Fruit fly (Drosophila melanogaster) whole organism, embryonic: Measurements from ENCODE around the gene salr.

ENCODE experiments used
- Abd-B ChIP-seq: fragments of 200-800 bp; sonication (Bioruptor generic); optimal IDR thresholded peaks from 2 replicates; lab custom pipeline; 2018; ENCODE audit warnings: missing biosample characterization, mild to moderate bottlenecking, missing genetic modification characterization, moderate library complexity
- Adf1 ChIP-seq: fragments of 200-800 bp; sonication (Bioruptor generic); IDR thresholded peaks from 2 replicates; pipeline ENCODE4 v1.3.6; 2022; ENCODE audit warnings: missing biosample characterization, missing genetic modification characterization
- B-H2 ChIP-seq: fragments of 200-800 bp; sonication (Bioruptor generic); optimal IDR thresholded peaks from 2 replicates; lab custom pipeline; 2018; ENCODE audit warnings: missing biosample characterization, mild to moderate bottlenecking, missing genetic modification characterization
- CG1024 ChIP-seq: fragments of 200-800 bp; sonication (Bioruptor generic); IDR thresholded peaks from 2 replicates; pipeline ENCODE4 v1.3.6; 2022; ENCODE audit warnings: missing biosample characterization, missing genetic modification characterization
- CG10321 ChIP-seq: fragments of 200-800 bp; sonication (Bioruptor generic); IDR thresholded peaks from 2 replicates; pipeline ENCODE4 v1.3.6; 2022; ENCODE audit warnings: missing biosample characterization, missing genetic modification characterization
- CG10654 ChIP-seq: fragments of 200-800 bp; sonication (Bioruptor generic); optimal IDR thresholded peaks from 2 replicates; lab custom pipeline; 2016; ENCODE audit warnings: missing biosample characterization, missing genetic modification characterization
- CG11093 ChIP-seq: fragments of 200-800 bp; sonication (Bioruptor generic); IDR thresholded peaks from 3 replicates; pipeline ENCODE4 v1.3.6; 2022; ENCODE audit warnings: missing biosample characterization, missing genetic modification characterization
- CG12659 ChIP-seq: fragments of 200-800 bp; sonication (Bioruptor generic); optimal IDR thresholded peaks from 3 replicates; lab custom pipeline; 2017; ENCODE audit warnings: mild to moderate bottlenecking, missing biosample characterization, missing genetic modification reagents, missing genetic modification characterization
- CG14441 ChIP-seq: fragments of 200-800 bp; sonication (Bioruptor generic); IDR thresholded peaks from 2 replicates; pipeline ENCODE4 v1.3.6; 2022; ENCODE audit warnings: missing biosample characterization, missing genetic modification characterization
- CG14965 ChIP-seq: fragments of 200-800 bp; sonication (Bioruptor generic); optimal IDR thresholded peaks from 2 replicates; lab custom pipeline; 2016; ENCODE audit warnings: missing biosample characterization, missing genetic modification characterization, borderline replicate concordance
- CG1529 ChIP-seq: fragments of 200-800 bp; sonication (Bioruptor generic); optimal IDR thresholded peaks from 3 replicates; lab custom pipeline; 2018; ENCODE audit warnings: missing biosample characterization, missing genetic modification characterization
- CG15514 ChIP-seq: fragments of 200-800 bp; sonication (Bioruptor generic); optimal IDR thresholded peaks from 3 replicates; lab custom pipeline; 2017; ENCODE audit warnings: missing biosample characterization, missing genetic modification characterization, mild to moderate bottlenecking, moderate library complexity, missing genetic modification reagents
- CG1602 ChIP-seq: fragments of 200-800 bp; sonication (Bioruptor generic); optimal IDR thresholded peaks from 3 replicates; lab custom pipeline; 2016; ENCODE audit warnings: missing biosample characterization, missing genetic modification characterization
- CG17385 ChIP-seq: fragments of 200-800 bp; sonication (Bioruptor generic); optimal IDR thresholded peaks from 3 replicates; lab custom pipeline; 2018; ENCODE audit warnings: missing biosample characterization, mild to moderate bottlenecking, missing genetic modification characterization
- CG18599 ChIP-seq: fragments of 200-800 bp; sonication (Bioruptor generic); optimal IDR thresholded peaks from 3 replicates; lab custom pipeline; 2017; ENCODE audit warnings: missing biosample characterization, missing genetic modification characterization, mild to moderate bottlenecking, moderate library complexity, missing genetic modification reagents
- CG2875 ChIP-seq: fragments of 200-800 bp; sonication (Bioruptor generic); optimal IDR thresholded peaks from 2 replicates; lab custom pipeline; 2017; ENCODE audit warnings: missing biosample characterization, mild to moderate bottlenecking, missing genetic modification characterization, missing genetic modification reagents
- CG33213 ChIP-seq: fragments of 200-800 bp; sonication (Bioruptor generic); optimal IDR thresholded peaks from 3 replicates; lab custom pipeline; 2016; ENCODE audit warnings: missing biosample characterization, missing genetic modification characterization
- CG6765 ChIP-seq: fragments of 200-800 bp; sonication (Bioruptor generic); optimal IDR thresholded peaks from 3 replicates; lab custom pipeline; 2017; ENCODE audit warnings: missing biosample characterization, mild to moderate bottlenecking, missing genetic modification characterization
- CG7271 ChIP-seq: fragments of 200-800 bp; sonication (Bioruptor generic); optimal IDR thresholded peaks from 2 replicates; lab custom pipeline; 2018; ENCODE audit warnings: missing biosample characterization, mild to moderate bottlenecking, missing genetic modification characterization, moderate library complexity
- CG7556 ChIP-seq: fragments of 200-800 bp; sonication (Bioruptor generic); optimal IDR thresholded peaks from 2 replicates; lab custom pipeline; 2017; ENCODE audit warnings: missing biosample characterization, mild to moderate bottlenecking, missing genetic modification characterization
- Dip2 ChIP-seq: fragments of 200-800 bp; sonication (Bioruptor generic); IDR thresholded peaks from 2 replicates; pipeline ENCODE4 v1.3.6; 2022; ENCODE audit warnings: missing biosample characterization, missing genetic modification characterization
- GATAe ChIP-seq: fragments of 200-800 bp; sonication (Bioruptor generic); conservative IDR thresholded peaks from 2 replicates; pipeline ENCODE4 v1.3.6; 2022; ENCODE audit warnings: missing biosample characterization, missing genetic modification characterization
- HHEX ChIP-seq: fragments of 200-800 bp; sonication (Bioruptor generic); optimal IDR thresholded peaks from 3 replicates; lab custom pipeline; 2017; ENCODE audit warnings: missing biosample characterization, mild to moderate bottlenecking, missing genetic modification characterization, missing genetic modification reagents
- Hr51 ChIP-seq, 2 experiments: fragments of 200-800 bp; sonication (Bioruptor generic); optimal IDR thresholded peaks; 2 replicates in 1 of 2; 3 replicates in 1 of 2; lab custom pipeline; 2016 to 2018; ENCODE audit warnings: missing biosample characterization in 2 of 2, missing genetic modification characterization in 2 of 2, mild to moderate bottlenecking in 1 of 2, moderate library complexity in 1 of 2
- Med ChIP-seq: fragments of 200-800 bp; sonication (Bioruptor generic); peaks from one replicate; lab custom pipeline; 2016; ENCODE audit warnings: missing biosample characterization, missing genetic modification characterization, mild to moderate bottlenecking, inconsistent platforms, moderate library complexity
- Nf-YA ChIP-seq: fragments of 200-800 bp; sonication (Bioruptor generic); IDR thresholded peaks from 2 replicates; pipeline ENCODE4 v1.3.6; 2022; ENCODE audit warnings: missing biosample characterization, missing genetic modification characterization
- PHDP ChIP-seq: fragments of 200-800 bp; sonication (Bioruptor generic); optimal IDR thresholded peaks from 3 replicates; lab custom pipeline; 2018; ENCODE audit warnings: missing biosample characterization, mild to moderate bottlenecking, missing genetic modification characterization, moderate library complexity
- Poxn ChIP-seq: fragments of 200-800 bp; sonication (Bioruptor generic); IDR thresholded peaks from 2 replicates; pipeline ENCODE4 v1.3.6; 2022; ENCODE audit warnings: missing biosample characterization, missing genetic modification characterization
- Ssrp ChIP-seq: fragments of 200-800 bp; sonication (Bioruptor generic); optimal IDR thresholded peaks from 2 replicates; lab custom pipeline; 2018; ENCODE audit warnings: missing biosample characterization, mild to moderate bottlenecking, missing genetic modification characterization, moderate library complexity
- Tbp ChIP-seq: fragments of >200 bp; optimal IDR thresholded peaks from 2 replicates; lab custom pipeline; 2018; ENCODE audit warnings: missing biosample characterization, missing genetic modification characterization
- bigmax ChIP-seq: fragments of 200-800 bp; sonication (Bioruptor generic); optimal IDR thresholded peaks from 2 replicates; lab custom pipeline; 2018; ENCODE audit warnings: missing biosample characterization, mild to moderate bottlenecking, missing genetic modification characterization
- croc ChIP-seq: fragments of 200-800 bp; sonication (Bioruptor generic); conservative IDR thresholded peaks from 3 replicates; pipeline ENCODE4 v1.3.6; 2022; ENCODE audit warnings: missing biosample characterization, missing genetic modification characterization
- dan ChIP-seq: fragments of 200-800 bp; sonication (Bioruptor generic); IDR thresholded peaks from 2 replicates; pipeline ENCODE4 v1.3.6; 2022; ENCODE audit warnings: missing biosample characterization, missing genetic modification characterization
- dimm ChIP-seq: fragments of 200-800 bp; sonication (Bioruptor generic); IDR thresholded peaks from 2 replicates; pipeline ENCODE4 v1.3.6; 2022; ENCODE audit warnings: missing biosample characterization, missing genetic modification characterization
- dpn ChIP-seq, 2 experiments: fragments of 200-800 bp; sonication (Bioruptor generic); optimal IDR thresholded peaks; 3 replicates each; lab custom pipeline; 2016; ENCODE audit warnings: missing biosample characterization in 2 of 2, missing genetic modification characterization in 2 of 2
- gt ChIP-seq: fragments of 200-800 bp; sonication (Bioruptor generic); IDR thresholded peaks from 2 replicates; pipeline ENCODE4 v1.3.6; 2022; ENCODE audit warnings: missing biosample characterization, missing genetic modification characterization
- lilli ChIP-seq: fragments of 200-800 bp; sonication (Bioruptor generic); optimal IDR thresholded peaks from 3 replicates; lab custom pipeline; 2016; ENCODE audit warnings: missing biosample characterization, missing genetic modification characterization
- nau ChIP-seq: fragments of 200-800 bp; sonication (Bioruptor generic); optimal IDR thresholded peaks from 3 replicates; lab custom pipeline; 2017; ENCODE audit warnings: missing biosample characterization, mild to moderate bottlenecking, missing genetic modification characterization, missing genetic modification reagents
- nerfin-2 ChIP-seq: fragments of 200-800 bp; sonication (Bioruptor generic); IDR thresholded peaks from 2 replicates; pipeline ENCODE4 v1.3.6; 2022; ENCODE audit warnings: missing biosample characterization, missing genetic modification characterization; ENCODE audit not compliant: partially characterized antibody
- onecut ChIP-seq: fragments of 200-800 bp; sonication (Bioruptor generic); IDR thresholded peaks from 2 replicates; pipeline ENCODE4 v1.3.6; 2022; ENCODE audit warnings: missing biosample characterization, missing genetic modification characterization
- org-1 ChIP-seq: fragments of 200-800 bp; sonication (Bioruptor generic); optimal IDR thresholded peaks from 2 replicates; lab custom pipeline; 2017; ENCODE audit warnings: missing biosample characterization, missing genetic modification characterization
- otp ChIP-seq: fragments of 200-800 bp; sonication (Bioruptor generic); IDR thresholded peaks from 3 replicates; pipeline ENCODE4, ENCODE4 v1.3.6; 2022; ENCODE audit warnings: missing biosample characterization, missing genetic modification characterization
- pb ChIP-seq: fragments of 200-800 bp; sonication (Bioruptor generic); optimal IDR thresholded peaks from 3 replicates; lab custom pipeline; 2016; ENCODE audit warnings: missing biosample characterization, missing genetic modification characterization
- pita ChIP-seq: fragments of 200-800 bp; sonication (Bioruptor generic); optimal IDR thresholded peaks from 2 replicates; lab custom pipeline; 2017; ENCODE audit warnings: missing biosample characterization, mild to moderate bottlenecking, missing genetic modification characterization
- sima ChIP-seq: fragments of 200-800 bp; sonication (Bioruptor generic); optimal IDR thresholded peaks from 2 replicates; lab custom pipeline; 2016; ENCODE audit warnings: missing biosample characterization, missing genetic modification characterization
- sob ChIP-seq: fragments of 200-800 bp; sonication (Bioruptor generic); IDR thresholded peaks from 2 replicates; pipeline ENCODE4 v1.3.6; 2022; ENCODE audit warnings: missing biosample characterization, missing genetic modification characterization
- stc ChIP-seq: fragments of 200-800 bp; sonication (Bioruptor generic); IDR thresholded peaks from 2 replicates; pipeline ENCODE4 v1.3.6; 2022; ENCODE audit warnings: missing biosample characterization, missing genetic modification characterization
- tap ChIP-seq: fragments of 200-800 bp; optimal IDR thresholded peaks from 3 replicates; lab custom pipeline; 2019; ENCODE audit warnings: missing biosample characterization, mild to moderate bottlenecking, missing genetic modification characterization, moderate library complexity
- vnd ChIP-seq: fragments of 200-800 bp; sonication (Bioruptor generic); IDR thresholded peaks from 3 replicates; pipeline ENCODE4 v1.3.6; 2022; ENCODE audit warnings: missing biosample characterization, missing genetic modification characterization; ENCODE audit not compliant: partially characterized antibody
- wdn ChIP-seq: fragments of 200-800 bp; sonication (Bioruptor generic); IDR thresholded peaks from 2 replicates; pipeline ENCODE4 v1.3.6; 2022; ENCODE audit warnings: missing biosample characterization, missing genetic modification characterization
- zfh1 ChIP-seq: fragments of 200-800 bp; sonication (Bioruptor generic); IDR thresholded peaks from 3 replicates; pipeline ENCODE4 v1.3.6; 2022; ENCODE audit warnings: missing biosample characterization, missing genetic modification characterization

Gene salr

dm6 chr2L:11323917-11324316 lies 34.8 kb upstream of the salr start (continued):
- TF ChIP-seq croc (GFP tag; lab: Robert Waterston, UW) = peak; percentile 53; the same call in 2 of the 3 replicates
- TF ChIP-seq CG6765 (GFP tag; lab: Kevin White, UChicago) = no peak
- peak; percentile 28 for TF ChIP-seq lilli (GFP tag; lab: Kevin White, UChicago)
- TF ChIP-seq pita (GFP tag; lab: Kevin White, UChicago) = no peak
- TF ChIP-seq Adf1 (GFP tag; lab: Robert Waterston, UW) = no peak
- no peak for TF ChIP-seq vnd
- TF ChIP-seq PHDP (tag; lab: Kevin White, UChicago) = peak; percentile 63
- TF ChIP-seq gt (GFP tag; lab: Robert Waterston, UW) = no peak
- TF ChIP-seq CG33213 = no peak
- peak; percentile 40 for TF ChIP-seq CG1529 (GFP tag; lab: Kevin White, UChicago)
- TF ChIP-seq Tbp (GFP tag; lab: Kevin White, UChicago) = no peak
- peak; percentile 23 for TF ChIP-seq CG12659
- TF ChIP-seq CG15514 (GFP tag; lab: Kevin White, UChicago) = no peak
- no peak for TF ChIP-seq bigmax (GFP tag; lab: Kevin White, UChicago)
- peak; percentile 44 for TF ChIP-seq pb (GFP tag; lab: Kevin White, UChicago)
- no peak for TF ChIP-seq Dip2
- no peak for TF ChIP-seq CG14965 (GFP tag; lab: Kevin White, UChicago)
- TF ChIP-seq nau (GFP tag; lab: Kevin White, UChicago) = no peak
- peak; percentile 62 for TF ChIP-seq sob (GFP tag; lab: Robert Waterston, UW)
- no peak for TF ChIP-seq Poxn (GFP tag; lab: Robert Waterston, UW)
- TF ChIP-seq CG7556 (GFP tag; lab: Kevin White, UChicago) = peak; percentile 45
- peak; percentile 13 for TF ChIP-seq CG10654
- TF ChIP-seq CG18599 = peak; percentile 47
- peak; percentile 64 for TF ChIP-seq tap (tag; lab: Kevin White, UChicago)
- TF ChIP-seq nerfin-2 (GFP tag; lab: Robert Waterston, UW) = no peak
- peak; percentile 80 for TF ChIP-seq zfh1 (GFP tag; lab: Robert Waterston, UW)
- TF ChIP-seq GATAe (GFP tag; lab: Robert Waterston, UW) = no peak
- 0 out of 2 replicates have a peak, but pooled peaks have one; percentile 50 for TF ChIP-seq CG1024 (GFP tag; lab: Robert Waterston, UW)
- peak; percentile 16 for TF ChIP-seq HHEX (GFP tag; lab: Kevin White, UChicago)
- TF ChIP-seq CG14441 (GFP tag; lab: Robert Waterston, UW) = peak; percentile 61
- no peak for TF ChIP-seq CG11093 (GFP tag; lab: Robert Waterston, UW)
- TF ChIP-seq CG17385 (GFP tag; lab: Kevin White, UChicago) = peak; percentile 40
- TF ChIP-seq Med (GFP tag; lab: Kevin White, UChicago) = peak; percentile 88
- peak; percentile 35 for TF ChIP-seq CG2875
- TF ChIP-seq CG10321 (GFP tag; lab: Robert Waterston, UW) = no peak
- peak; percentile 63 for TF ChIP-seq stc (GFP tag; lab: Robert Waterston, UW)
- TF ChIP-seq CG1602 (GFP tag; lab: Kevin White, UChicago) = peak; percentile 28
- TF ChIP-seq B-H2 = no peak
- TF ChIP-seq CG7271 (tag; lab: Kevin White, UChicago) = no peak
- TF ChIP-seq Ssrp (tag; lab: Kevin White, UChicago) = peak; percentile 60
- peak; percentile 42 for TF ChIP-seq dimm (GFP tag; lab: Robert Waterston, UW)
- no peak for TF ChIP-seq dan (GFP tag; lab: Robert Waterston, UW)
- TF ChIP-seq Hr51 (GFP tag; optimal IDR thresholded peaks at IDR 0.05; lab: Kevin White, UChicago) = peak in 1 of 2 experiments; percentile 64
- peak; percentile 28 for TF ChIP-seq Abd-B (GFP tag; lab: Kevin White, UChicago)
- TF ChIP-seq Nf-YA = peak; percentile 61
- TF ChIP-seq onecut (GFP tag; lab: Robert Waterston, UW) = peak; percentile 64
- 0 out of 3 replicates have a peak, but pooled peaks have one; percentile 68 for TF ChIP-seq otp (GFP tag; lab: Robert Waterston, UW)
- no peak for TF ChIP-seq sima (GFP tag; lab: Kevin White, UChicago)
- peak; percentile 19 to 36 for TF ChIP-seq dpn (GFP tag; optimal IDR thresholded peaks at IDR 0.05; lab: Kevin White, UChicago)
- TF ChIP-seq org-1 (GFP tag; lab: Kevin White, UChicago) = peak; percentile 56
- TF ChIP-seq wdn (GFP tag; lab: Robert Waterston, UW) = no peak
